Worm (Caenorhabditis elegans) whole organism, L1 larva: ENCODE measurements around the gene C07A4.2.
A peak's percentile ranks its signal among the peaks of the same experiment; 100 is the strongest.

Source experiments
- C04F5.9 ChIP-seq: sonication (generic microtip); optimal IDR thresholded peaks from 2 replicates; lab custom pipeline; 2016; ENCODE audit warnings: missing genetic modification characterization, missing compliant biosample characterization
- C16A3.4 ChIP-seq: fragments of 150-350 bp; optimal IDR thresholded peaks from 2 replicates; lab custom pipeline; 2014; ENCODE audit warnings: missing biosample characterization, missing genetic modification characterization
- C34B4.2 ChIP-seq: sonication (generic microtip); optimal IDR thresholded peaks from 2 replicates; lab custom pipeline; 2017; ENCODE audit warnings: mild to moderate bottlenecking, missing genetic modification characterization, missing compliant biosample characterization
- F16B12.6 ChIP-seq: fragments of 150-350 bp; optimal IDR thresholded peaks from 2 replicates; lab custom pipeline; 2014; ENCODE audit warnings: missing biosample characterization, missing genetic modification characterization
- Y116A8C.19 ChIP-seq: sonication (generic microtip); optimal IDR thresholded peaks from 2 replicates; lab custom pipeline; 2016; ENCODE audit warnings: missing compliant biosample characterization, missing genetic modification characterization, borderline replicate concordance
- alr-1 ChIP-seq: fragments of 200-800 bp; sonication (Bioruptor generic); optimal IDR thresholded peaks from 2 replicates; lab custom pipeline; 2018; ENCODE audit warnings: borderline replicate concordance, mild to moderate bottlenecking, missing genetic modification characterization, missing compliant biosample characterization
- aly-2 ChIP-seq: fragments of 150-350 bp; optimal IDR thresholded peaks from 2 replicates; lab custom pipeline; 2014; ENCODE audit warnings: missing biosample characterization, missing genetic modification characterization
- ama-1 ChIP-seq: fragments of 150-350 bp; optimal IDR thresholded peaks from 2 replicates; lab custom pipeline; 2014
- ceh-82 ChIP-seq, 3 experiments: fragments of 150-350 bp in 1 of 3; sonication (generic microtip) in 2 of 3; optimal IDR thresholded peaks; 2 replicates each; lab custom pipeline; 2014 to 2017; ENCODE audit warnings: missing biosample characterization in 3 of 3, missing genetic modification characterization in 3 of 3
- ceh-88 ChIP-seq: fragments of 200-800 bp; sonication (Bioruptor generic); IDR thresholded peaks from 2 replicates; pipeline ENCODE4 v1.3.6; 2022; ENCODE audit warnings: missing genetic modification characterization, missing compliant biosample characterization
- ces-1 ChIP-seq: fragments of 150-350 bp; optimal IDR thresholded peaks from 2 replicates; lab custom pipeline; 2014; ENCODE audit warnings: missing biosample characterization, missing genetic modification reagents, missing genetic modification characterization
- efl-1 ChIP-seq, 4 experiments: fragments of 150-350 bp; optimal IDR thresholded peaks in 3 of 4; peaks in 1 of 4; 1 replicate in 1 of 4; 2 replicates in 3 of 4; lab custom pipeline; 2014; ENCODE audit warnings: missing biosample characterization in 2 of 4, missing genetic modification characterization in 2 of 4, missing genetic modification reagents in 2 of 4
- efl-3 ChIP-seq: fragments of 200-800 bp; sonication (Bioruptor generic); optimal IDR thresholded peaks from 2 replicates; lab custom pipeline; 2018; ENCODE audit warnings: mild to moderate bottlenecking, missing genetic modification characterization, missing compliant biosample characterization
- egl-27 ChIP-seq, 2 experiments: fragments of 150-350 bp in 1 of 2; sonication (generic microtip); optimal IDR thresholded peaks; 3 replicates each; lab custom pipeline; 2017 to 2018; ENCODE audit warnings: missing biosample characterization in 2 of 2, missing genetic modification characterization in 2 of 2, missing genetic modification reagents in 2 of 2
- elt-2 ChIP-seq: sonication (generic microtip); optimal IDR thresholded peaks from 2 replicates; lab custom pipeline; 2016; ENCODE audit warnings: missing genetic modification characterization, mild to moderate bottlenecking, inconsistent platforms, missing compliant biosample characterization, missing genetic modification reagents
- grh-1 ChIP-seq: fragments of 200-800 bp; sonication (Bioruptor generic); IDR thresholded peaks from 2 replicates; pipeline ENCODE4 v1.3.6; 2022; ENCODE audit warnings: missing genetic modification reagents, missing genetic modification characterization, missing compliant biosample characterization
- hpl-2 ChIP-seq: fragments of 150-350 bp; optimal IDR thresholded peaks from 2 replicates; lab custom pipeline; 2014; ENCODE audit warnings: missing biosample characterization, missing genetic modification reagents, missing genetic modification characterization
- irx-1 ChIP-seq: sonication (generic microtip); optimal IDR thresholded peaks from 2 replicates; lab custom pipeline; 2016; ENCODE audit warnings: missing genetic modification characterization, missing compliant biosample characterization
- lin-13 ChIP-seq: fragments of 150-350 bp; optimal IDR thresholded peaks from 2 replicates; lab custom pipeline; 2014; ENCODE audit warnings: missing biosample characterization, missing genetic modification reagents, missing genetic modification characterization
- lin-14 ChIP-seq: fragments of 200-800 bp; sonication (Bioruptor generic); optimal IDR thresholded peaks from 2 replicates; lab custom pipeline; 2018; ENCODE audit warnings: mild to moderate bottlenecking, missing genetic modification characterization, moderate library complexity, missing compliant biosample characterization
- lin-15B ChIP-seq: fragments of 150-350 bp; sonication (generic microtip); optimal IDR thresholded peaks from 3 replicates; lab custom pipeline; 2014; ENCODE audit warnings: missing biosample characterization, missing genetic modification characterization
- lin-35 ChIP-seq, 2 experiments: fragments of 150-350 bp; optimal IDR thresholded peaks; 2 replicates each; lab custom pipeline; 2014; ENCODE audit warnings: missing biosample characterization in 2 of 2, missing genetic modification characterization in 2 of 2, missing genetic modification reagents in 2 of 2
- mab-9 ChIP-seq: fragments of 200-800 bp; sonication (Bioruptor generic); IDR thresholded peaks from 2 replicates; pipeline ENCODE4 v1.3.6; 2022; ENCODE audit warnings: missing genetic modification reagents, missing genetic modification characterization, missing compliant biosample characterization
- mdl-1 ChIP-seq, 2 experiments: fragments of 150-350 bp; optimal IDR thresholded peaks; 2 replicates each; lab custom pipeline; 2014 to 2017; ENCODE audit warnings: missing biosample characterization in 2 of 2, missing genetic modification characterization in 2 of 2, inconsistent platforms in 1 of 2
- mep-1 ChIP-seq: fragments of 150-350 bp; optimal IDR thresholded peaks from 2 replicates; lab custom pipeline; 2014; ENCODE audit warnings: missing biosample characterization, missing genetic modification characterization
- nhr-11 ChIP-seq: fragments of 150-350 bp; optimal IDR thresholded peaks from 2 replicates; lab custom pipeline; 2014; ENCODE audit warnings: missing biosample characterization, missing genetic modification characterization
- nhr-12 ChIP-seq: sonication (generic microtip); optimal IDR thresholded peaks from 2 replicates; lab custom pipeline; 2017; ENCODE audit warnings: missing biosample characterization, missing genetic modification characterization
- nhr-20 ChIP-seq: sonication (generic microtip); optimal IDR thresholded peaks from 2 replicates; lab custom pipeline; 2016; ENCODE audit warnings: mild to moderate bottlenecking, missing genetic modification characterization, missing compliant biosample characterization
- nhr-47 ChIP-seq: sonication (generic microtip); optimal IDR thresholded peaks from 2 replicates; lab custom pipeline; 2016; ENCODE audit warnings: mild to moderate bottlenecking, missing genetic modification characterization, moderate library complexity, missing compliant biosample characterization
- nhr-71 ChIP-seq: sonication (generic microtip); optimal IDR thresholded peaks from 2 replicates; lab custom pipeline; 2016; ENCODE audit warnings: mild to moderate bottlenecking, missing genetic modification characterization, moderate library complexity, missing compliant biosample characterization
- nhr-84 ChIP-seq: sonication (generic microtip); optimal IDR thresholded peaks from 2 replicates; lab custom pipeline; 2017; ENCODE audit warnings: missing biosample characterization, missing genetic modification characterization
- nhr-85 ChIP-seq: sonication (generic microtip); peaks from one replicate; lab custom pipeline; 2016; ENCODE audit warnings: missing genetic modification characterization, inconsistent platforms, missing compliant biosample characterization
- nhr-90 ChIP-seq: sonication (generic microtip); optimal IDR thresholded peaks from 2 replicates; lab custom pipeline; 2016; ENCODE audit warnings: mild to moderate bottlenecking, missing genetic modification characterization, missing compliant biosample characterization; ENCODE audit not compliant: poor library complexity
- pag-3 ChIP-seq: sonication (generic microtip); optimal IDR thresholded peaks from 2 replicates; lab custom pipeline; 2017; ENCODE audit warnings: missing genetic modification characterization, mild to moderate bottlenecking, missing compliant biosample characterization, antibody characterized with exemption, borderline replicate concordance; ENCODE audit not compliant: insufficient read depth
- pax-3 ChIP-seq: fragments of 200-800 bp; sonication (Bioruptor generic); optimal IDR thresholded peaks from 2 replicates; lab custom pipeline; 2018; ENCODE audit warnings: mild to moderate bottlenecking, missing genetic modification characterization, moderate library complexity, missing compliant biosample characterization
- pqm-1 ChIP-seq: sonication (generic microtip); optimal IDR thresholded peaks from 3 replicates; lab custom pipeline; 2017; ENCODE audit warnings: missing biosample characterization, missing genetic modification characterization
- rnt-1 ChIP-seq: sonication (generic microtip); optimal IDR thresholded peaks from 2 replicates; lab custom pipeline; 2016; ENCODE audit warnings: mild to moderate bottlenecking, missing genetic modification characterization, moderate library complexity, missing compliant biosample characterization
- snpc-4 ChIP-seq: fragments of 150-350 bp; optimal IDR thresholded peaks from 2 replicates; lab custom pipeline; 2014; ENCODE audit warnings: missing biosample characterization, missing genetic modification characterization
- sox-4 ChIP-seq: sonication (generic microtip); optimal IDR thresholded peaks from 2 replicates; lab custom pipeline; 2016; ENCODE audit warnings: missing genetic modification characterization, missing compliant biosample characterization
- sptf-1 ChIP-seq: fragments of 150-350 bp; optimal IDR thresholded peaks from 2 replicates; lab custom pipeline; 2014; ENCODE audit warnings: missing biosample characterization, missing genetic modification characterization
- swsn-7 ChIP-seq: sonication (generic microtip); optimal IDR thresholded peaks from 2 replicates; lab custom pipeline; 2016; ENCODE audit warnings: missing genetic modification characterization, missing compliant biosample characterization
- unc-86 ChIP-seq: sonication (generic microtip); optimal IDR thresholded peaks from 2 replicates; lab custom pipeline; 2016; ENCODE audit warnings: missing genetic modification characterization, missing compliant biosample characterization
- unc-98 ChIP-seq: fragments of 200-800 bp; sonication (Bioruptor generic); IDR thresholded peaks from 2 replicates; pipeline ENCODE4 v1.3.6; 2022; ENCODE audit warnings: missing genetic modification characterization, missing compliant biosample characterization
- vab-15 ChIP-seq: sonication (generic microtip); optimal IDR thresholded peaks from 2 replicates; lab custom pipeline; 2017; ENCODE audit warnings: missing genotype, mild to moderate bottlenecking, missing genetic modification characterization, missing compliant biosample characterization
- zag-1 ChIP-seq: fragments of 150-350 bp; optimal IDR thresholded peaks from 2 replicates; lab custom pipeline; 2014; ENCODE audit warnings: missing biosample characterization, missing genetic modification characterization
- ztf-11 ChIP-seq, 2 experiments: sonication (generic microtip); optimal IDR thresholded peaks; 2 replicates each; lab custom pipeline; 2016 to 2017; ENCODE audit warnings: missing genetic modification characterization in 2 of 2, missing biosample characterization in 1 of 2, missing compliant biosample characterization in 1 of 2
- ztf-4 ChIP-seq: fragments of 150-350 bp; optimal IDR thresholded peaks from 2 replicates; lab custom pipeline; 2014; ENCODE audit warnings: missing biosample characterization, missing genetic modification characterization

Gene C07A4.2

DNA sequence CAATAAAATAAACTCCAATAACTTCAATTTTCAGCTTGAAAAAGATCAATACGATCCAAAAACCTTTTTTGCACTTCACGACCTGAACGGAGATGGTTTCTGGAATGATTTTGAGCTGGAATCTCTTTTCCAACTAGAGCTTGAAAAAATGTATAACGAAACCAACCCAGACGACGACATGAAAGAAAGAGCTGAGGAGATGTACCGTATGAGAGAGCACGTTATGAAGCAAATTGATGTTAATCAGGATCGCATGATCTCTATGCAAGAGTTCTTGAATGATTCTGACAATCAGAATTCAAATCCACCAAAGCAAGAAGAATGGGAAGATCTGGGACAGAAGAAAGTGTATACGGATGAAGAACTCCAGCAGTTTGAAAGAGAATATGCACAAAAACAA lies 27.2 kb downstream of the C07A4.2 start:
- TF ChIP-seq elt-2 (tag; lab: Kevin White, UChicago) (no peak), hpl-2 (GFP tag; lab: Kevin White, UChicago) (no peak), ceh-82 (tag; optimal IDR thresholded peaks at IDR 0.05; lab: Kevin White, UChicago) (no peak), ceh-88 (GFP tag; lab: Robert Waterston, UW) (no peak), lin-13 (no peak), ztf-4 (tag; lab: Kevin White, UChicago) (no peak), vab-15 (tag; lab: Kevin White, UChicago) (no peak), Y116A8C.19 (tag; lab: Kevin White, UChicago) (no peak), F16B12.6 (tag; lab: Kevin White, UChicago) (no peak), nhr-90 (tag; lab: Kevin White, UChicago) (no peak), nhr-47 (tag; lab: Kevin White, UChicago) (no peak), sox-4 (tag; lab: Kevin White, UChicago) (no peak), efl-1 (optimal IDR thresholded peaks at IDR 0.05; lab: Kevin White, UChicago) (no peak), efl-1 (GFP tag; optimal IDR thresholded peaks at IDR 0.05 in 1 of 2; lab: Kevin White, UChicago) (peak in 1 of 2 experiments; percentile 74), ama-1 (lab: Kevin White, UChicago) (no peak), nhr-85 (tag; lab: Kevin White, UChicago) (peak; percentile 18), ztf-11 (tag; optimal IDR thresholded peaks at IDR 0.05; lab: Kevin White, UChicago) (no peak), sptf-1 (tag; lab: Kevin White, UChicago) (no peak)

DNA sequence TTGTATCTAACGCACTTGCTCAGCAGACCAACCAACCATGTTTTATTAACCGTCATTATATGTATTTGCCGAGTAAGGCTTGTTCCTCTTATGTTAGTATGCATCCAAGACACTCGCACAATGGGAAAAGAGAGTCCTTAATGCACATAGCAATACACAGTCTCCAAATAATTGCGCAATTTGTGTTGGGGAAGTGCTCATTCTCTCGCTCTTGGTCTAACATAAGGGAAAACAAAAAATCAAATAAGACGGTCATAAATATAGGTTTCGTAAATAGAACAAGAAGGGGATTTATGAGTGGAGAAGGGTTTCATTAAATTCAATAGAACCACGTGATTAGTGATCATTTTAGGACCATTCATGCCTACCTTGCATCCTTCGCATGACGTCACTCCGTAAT lies 31.5 kb downstream of the C07A4.2 start:
- TF ChIP-seq pag-3 (tag; lab: Kevin White, UChicago) (no peak), nhr-84 (tag; lab: Kevin White, UChicago) (no peak), pqm-1 (tag; lab: Kevin White, UChicago) (no peak), efl-3 (GFP tag; lab: Kevin White, UChicago) (no peak), egl-27 (tag; optimal IDR thresholded peaks at IDR 0.05; lab: Kevin White, UChicago) (no peak), ces-1 (GFP tag; lab: Kevin White, UChicago) (no peak), grh-1 (GFP tag; lab: Robert Waterston, UW) (no peak), C34B4.2 (tag; lab: Kevin White, UChicago) (no peak), aly-2 (tag; lab: Kevin White, UChicago) (no peak), mdl-1 (tag; optimal IDR thresholded peaks at IDR 0.05; lab: Kevin White, UChicago) (no peak), irx-1 (tag; lab: Kevin White, UChicago) (no peak), unc-86 (tag; lab: Kevin White, UChicago) (no peak), unc-98 (GFP tag; lab: Robert Waterston, UW) (no peak), C16A3.4 (tag; lab: Kevin White, UChicago) (no peak), ztf-4 (tag; lab: Kevin White, UChicago) (no peak), swsn-7 (tag; lab: Kevin White, UChicago) (no peak), elt-2 (tag; lab: Kevin White, UChicago) (no peak), ceh-88 (GFP tag; lab: Robert Waterston, UW) (no peak), alr-1 (tag; lab: Kevin White, UChicago) (no peak), C04F5.9 (no peak)

DNA sequence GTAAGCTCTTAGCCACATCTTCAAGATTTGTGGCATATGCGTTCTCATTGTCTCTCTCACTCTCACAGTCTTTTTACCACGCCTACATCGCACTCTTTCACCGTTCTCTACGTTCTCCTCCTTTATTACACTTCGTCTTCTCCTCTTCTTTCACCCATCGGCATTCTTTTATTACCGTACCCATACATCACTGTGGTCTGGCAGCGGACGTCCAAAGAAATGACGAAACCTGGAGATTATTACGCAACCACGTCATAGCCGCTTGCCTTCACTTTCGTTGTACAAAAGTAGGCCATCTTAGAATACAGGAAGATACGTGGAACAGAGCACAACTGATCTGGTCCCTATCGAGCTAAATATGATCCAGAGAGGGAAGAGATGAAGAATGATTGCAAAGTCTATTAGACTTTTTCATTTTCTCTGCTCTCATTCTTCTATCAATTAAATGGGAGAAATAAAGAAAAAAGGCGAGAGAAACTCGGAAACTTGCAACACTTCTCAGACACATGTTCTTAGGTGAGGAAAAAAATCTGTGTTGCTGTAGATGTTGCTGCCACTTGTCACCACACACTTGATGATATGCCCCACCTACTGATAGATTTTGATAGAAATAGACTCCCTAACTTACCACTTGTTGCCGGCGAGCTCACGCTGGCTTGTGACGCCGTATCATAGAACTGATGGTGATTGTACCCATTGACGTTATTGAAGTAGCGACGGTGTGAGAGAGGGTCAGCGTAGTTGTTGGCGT lies 32.5 kb downstream of the C07A4.2 start:
- TF ChIP-seq hpl-2 (GFP tag; lab: Kevin White, UChicago) (no peak), elt-2 (tag; lab: Kevin White, UChicago) (no peak), nhr-71 (tag; lab: Kevin White, UChicago) (peak; percentile 60), nhr-20 (tag; lab: Kevin White, UChicago) (peak; percentile 16), nhr-85 (tag; lab: Kevin White, UChicago) (no peak), C34B4.2 (tag; lab: Kevin White, UChicago) (no peak), nhr-12 (no peak), mab-9 (no peak), mep-1 (tag; lab: Kevin White, UChicago) (peak; percentile 9), nhr-11 (tag; lab: Kevin White, UChicago) (no peak), lin-15B (tag; lab: Kevin White, UChicago) (no peak), efl-3 (GFP tag; lab: Kevin White, UChicago) (no peak), egl-27 (tag; optimal IDR thresholded peaks at IDR 0.05; lab: Kevin White, UChicago) (no peak), ama-1 (lab: Kevin White, UChicago) (no peak), pax-3 (tag; lab: Kevin White, UChicago) (no peak), lin-35 (GFP tag; optimal IDR thresholded peaks at IDR 0.05; lab: Kevin White, UChicago) (no peak), snpc-4 (tag; lab: Kevin White, UChicago) (no peak), lin-14 (GFP tag; lab: Kevin White, UChicago) (peak; percentile 63), lin-13 (no peak), zag-1 (tag; lab: Kevin White, UChicago) (no peak), rnt-1 (tag; lab: Kevin White, UChicago) (peak; percentile 62)
